Worm (Caenorhabditis elegans) whole organism, late embryonic: ENCODE data around the gene K08C7.1.
"Not testable (repeated sequence)": the region's sequence is repeated elsewhere in the genome, so short reads cannot be mapped to it uniquely, and the experiment has no call there.

Experiments used
- C38D4.7 ChIP-seq: fragments of 200-800 bp; sonication (Bioruptor generic); optimal IDR thresholded peaks from 2 replicates; lab custom pipeline; 2018; ENCODE audit warnings: mild to moderate bottlenecking, missing genetic modification characterization, moderate library complexity, missing compliant biosample characterization
- F13H6.1 ChIP-seq: sonication (generic microtip); optimal IDR thresholded peaks from 2 replicates; lab custom pipeline; 2016; ENCODE audit warnings: missing genetic modification characterization, missing compliant biosample characterization
- K02D7.2 ChIP-seq: sonication (generic microtip); optimal IDR thresholded peaks from 2 replicates; lab custom pipeline; 2017; ENCODE audit warnings: mild to moderate bottlenecking, missing genetic modification characterization, missing compliant biosample characterization
- K09A11.1 ChIP-seq: sonication (generic microtip); optimal IDR thresholded peaks from 2 replicates; lab custom pipeline; 2017; ENCODE audit warnings: antibody characterized with exemption, mild to moderate bottlenecking, missing genetic modification characterization, missing compliant biosample characterization; ENCODE audit not compliant: insufficient read depth
- T23F11.4 ChIP-seq: fragments of 200-800 bp; sonication (Bioruptor generic); optimal IDR thresholded peaks from 2 replicates; lab custom pipeline; 2018; ENCODE audit warnings: mild to moderate bottlenecking, missing genetic modification characterization, missing compliant biosample characterization
- Y22D7AL.16 ChIP-seq: sonication (generic microtip); optimal IDR thresholded peaks from 2 replicates; lab custom pipeline; 2016; ENCODE audit warnings: missing genetic modification characterization, missing compliant biosample characterization
- ahr-1 ChIP-seq: sonication (generic microtip); optimal IDR thresholded peaks from 2 replicates; lab custom pipeline; 2016; ENCODE audit warnings: missing genetic modification characterization, missing compliant biosample characterization
- ceh-14 ChIP-seq: sonication (generic microtip); optimal IDR thresholded peaks from 2 replicates; lab custom pipeline; 2016; ENCODE audit warnings: missing genotype, missing genetic modification characterization, missing compliant biosample characterization
- ceh-18 ChIP-seq: sonication (generic microtip); optimal IDR thresholded peaks from 2 replicates; lab custom pipeline; 2016; ENCODE audit warnings: missing genetic modification characterization, missing compliant biosample characterization
- ceh-19 ChIP-seq: fragments of 200-800 bp; sonication (Bioruptor generic); optimal IDR thresholded peaks from 2 replicates; lab custom pipeline; 2018; ENCODE audit warnings: mild to moderate bottlenecking, missing genetic modification characterization, missing compliant biosample characterization
- ceh-24 ChIP-seq: sonication (generic microtip); optimal IDR thresholded peaks from 2 replicates; lab custom pipeline; 2016; ENCODE audit warnings: mild to moderate bottlenecking, missing genetic modification characterization, missing compliant biosample characterization
- ceh-30 ChIP-seq: fragments of 150-350 bp; optimal IDR thresholded peaks from 2 replicates; lab custom pipeline; 2014; ENCODE audit warnings: missing biosample characterization, missing genetic modification characterization
- ceh-31 ChIP-seq: sonication (generic microtip); optimal IDR thresholded peaks from 2 replicates; lab custom pipeline; 2016; ENCODE audit warnings: missing genetic modification characterization, missing compliant biosample characterization
- ceh-48 ChIP-seq: sonication (generic microtip); optimal IDR thresholded peaks from 2 replicates; lab custom pipeline; 2016; ENCODE audit warnings: missing genetic modification characterization, inconsistent platforms, missing compliant biosample characterization
- dmd-4 ChIP-seq: sonication (generic microtip); optimal IDR thresholded peaks from 2 replicates; lab custom pipeline; 2016; ENCODE audit warnings: borderline replicate concordance, missing genetic modification characterization, missing compliant biosample characterization
- dve-1 ChIP-seq: sonication (generic microtip); optimal IDR thresholded peaks from 2 replicates; lab custom pipeline; 2017; ENCODE audit warnings: antibody characterized with exemption, mild to moderate bottlenecking, missing genetic modification characterization, missing compliant biosample characterization
- elt-2 ChIP-seq: sonication (generic microtip); optimal IDR thresholded peaks from 2 replicates; lab custom pipeline; 2016; ENCODE audit warnings: missing genetic modification reagents, missing genetic modification characterization, missing compliant biosample characterization
- elt-4 ChIP-seq: sonication (generic microtip); optimal IDR thresholded peaks from 2 replicates; lab custom pipeline; 2016; ENCODE audit warnings: missing genetic modification characterization, missing compliant biosample characterization
- ets-4 ChIP-seq: sonication (generic microtip); optimal IDR thresholded peaks from 2 replicates; lab custom pipeline; 2016; ENCODE audit warnings: missing genetic modification characterization, missing compliant biosample characterization
- eyg-1 ChIP-seq: sonication (generic microtip); optimal IDR thresholded peaks from 2 replicates; lab custom pipeline; 2016; ENCODE audit warnings: missing genotype, missing genetic modification characterization, missing compliant biosample characterization
- fkh-10 ChIP-seq: fragments of 150-350 bp; optimal IDR thresholded peaks from 2 replicates; lab custom pipeline; 2014; ENCODE audit warnings: missing biosample characterization, missing genetic modification reagents, missing genetic modification characterization
- gmeb-2 ChIP-seq: sonication (generic microtip); optimal IDR thresholded peaks from 2 replicates; lab custom pipeline; 2016; ENCODE audit warnings: missing genetic modification characterization, inconsistent platforms, missing compliant biosample characterization
- hlh-13 ChIP-seq: fragments of 200-800 bp; sonication (Bioruptor generic); optimal IDR thresholded peaks from 2 replicates; lab custom pipeline; 2018; ENCODE audit warnings: mild to moderate bottlenecking, missing genetic modification characterization, missing compliant biosample characterization
- hlh-15 ChIP-seq: sonication (generic microtip); optimal IDR thresholded peaks from 2 replicates; lab custom pipeline; 2016; ENCODE audit warnings: missing genetic modification characterization, missing compliant biosample characterization
- hlh-6 ChIP-seq: sonication (generic microtip); optimal IDR thresholded peaks from 2 replicates; lab custom pipeline; 2016; ENCODE audit warnings: missing genotype, missing genetic modification characterization, missing compliant biosample characterization
- hlh-8 ChIP-seq: sonication (generic microtip); optimal IDR thresholded peaks from 2 replicates; lab custom pipeline; 2016; ENCODE audit warnings: missing genotype, missing genetic modification characterization, missing compliant biosample characterization
- lin-11 ChIP-seq: fragments of 200-800 bp; sonication (Bioruptor generic); optimal IDR thresholded peaks from 2 replicates; lab custom pipeline; 2018; ENCODE audit warnings: mild to moderate bottlenecking, missing genetic modification characterization, missing compliant biosample characterization
- mec-3 ChIP-seq: sonication (generic microtip); optimal IDR thresholded peaks from 2 replicates; lab custom pipeline; 2016; ENCODE audit warnings: borderline replicate concordance, missing genetic modification characterization, missing compliant biosample characterization
- odd-2 ChIP-seq: sonication (generic microtip); optimal IDR thresholded peaks from 2 replicates; lab custom pipeline; 2017; ENCODE audit warnings: antibody characterized with exemption, mild to moderate bottlenecking, missing genetic modification characterization, missing compliant biosample characterization
- pag-3 ChIP-seq: sonication (generic microtip); optimal IDR thresholded peaks from 2 replicates; lab custom pipeline; 2016; ENCODE audit warnings: missing compliant biosample characterization, missing genetic modification characterization, borderline replicate concordance
- pat-9 ChIP-seq: fragments of 200-800 bp; sonication (Bioruptor generic); optimal IDR thresholded peaks from 2 replicates; lab custom pipeline; 2018; ENCODE audit warnings: mild to moderate bottlenecking, missing genetic modification characterization, moderate library complexity, missing compliant biosample characterization
- pha-4 ChIP-seq: fragments of 150-350 bp; optimal IDR thresholded peaks from 2 replicates; lab custom pipeline; 2018; ENCODE audit warnings: missing biosample characterization, missing genetic modification reagents, missing genetic modification characterization
- pros-1 ChIP-seq: fragments of 150-350 bp; optimal IDR thresholded peaks from 2 replicates; lab custom pipeline; 2014; ENCODE audit warnings: missing biosample characterization, missing genetic modification reagents, missing genetic modification characterization
- sox-2 ChIP-seq: fragments of 200-800 bp; sonication (Bioruptor generic); IDR thresholded peaks from 2 replicates; pipeline ENCODE4 v1.3.6; 2022; ENCODE audit warnings: missing genetic modification reagents, missing genetic modification characterization, missing compliant biosample characterization
- syd-9 ChIP-seq: sonication (generic microtip); optimal IDR thresholded peaks from 2 replicates; lab custom pipeline; 2016; ENCODE audit warnings: mild to moderate bottlenecking, missing genetic modification characterization, moderate library complexity, missing compliant biosample characterization
- tbx-2 ChIP-seq: sonication (generic microtip); optimal IDR thresholded peaks from 2 replicates; lab custom pipeline; 2016; ENCODE audit warnings: missing genetic modification characterization, missing compliant biosample characterization
- unc-55 ChIP-seq: sonication (generic microtip); optimal IDR thresholded peaks from 2 replicates; lab custom pipeline; 2017; ENCODE audit warnings: missing biosample characterization, missing genetic modification reagents, missing genetic modification characterization
- unc-86 ChIP-seq: sonication (generic microtip); optimal IDR thresholded peaks from 2 replicates; lab custom pipeline; 2016; ENCODE audit warnings: missing genetic modification characterization, missing compliant biosample characterization
- zip-5 ChIP-seq: sonication (generic microtip); optimal IDR thresholded peaks from 2 replicates; lab custom pipeline; 2016; ENCODE audit warnings: missing genetic modification characterization, missing compliant biosample characterization

Gene K08C7.1

DNA sequence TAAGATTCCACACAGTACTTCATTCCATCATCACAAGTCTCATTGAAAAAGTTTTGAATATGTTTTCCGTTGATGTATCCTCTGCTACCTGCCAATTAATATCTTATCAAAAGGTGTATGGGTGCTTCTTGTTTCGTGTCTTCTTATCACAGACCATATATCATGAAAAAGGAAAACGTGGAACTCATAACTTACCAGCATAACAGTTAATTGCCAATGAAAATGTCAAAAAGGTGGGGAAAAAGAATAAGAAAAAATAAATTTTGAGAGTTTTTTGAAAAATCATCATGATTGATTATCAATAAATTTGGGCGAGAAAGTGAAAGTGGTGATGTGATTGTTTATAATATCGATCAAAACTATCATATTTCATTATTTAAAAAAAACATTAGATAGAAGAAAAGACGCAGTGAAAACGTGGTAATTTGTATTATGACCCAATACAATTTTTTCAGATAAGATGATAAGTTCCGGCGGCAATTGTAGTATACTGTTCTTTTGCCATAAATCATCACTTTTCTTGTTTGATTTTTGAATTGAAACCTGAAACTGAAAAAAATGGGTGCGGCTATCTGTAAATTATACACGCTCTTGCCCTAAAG, 25.6 kb upstream of the K08C7.1 start, which contains the start of gene F56C4.4:
F56C4.4 (minus strand) TSS at position 315 of the 602 bp plus-strand sequence.
- TF ChIP-seq elt-2 (peak; percentile 48), lin-11 (tag; lab: Kevin White, UChicago) (no peak)
- TF ChIP-seq, all 69 proteins: peak for 1

ce11 chrIV:10636649-10637048, 20.0 kb upstream of the K08C7.1 start, which contains the start of gene F56C4.1:
F56C4.1 (plus strand) TSS chrIV:10636949.
- TF ChIP-seq ets-4, result no peak
- no peak for TF ChIP-seq T23F11.4
- no peak for TF ChIP-seq hlh-13 (GFP tag; lab: Kevin White, UChicago)
- TF ChIP-seq hlh-6 (tag; lab: Kevin White, UChicago), result no peak
- TF ChIP-seq pag-3 (tag; lab: Kevin White, UChicago), result no peak
- TF ChIP-seq ceh-19 (GFP tag; lab: Kevin White, UChicago), result no peak
- TF ChIP-seq eyg-1 (tag; lab: Kevin White, UChicago), result no peak
- TF ChIP-seq dve-1 (tag; lab: Kevin White, UChicago), result no peak
- no peak for TF ChIP-seq C38D4.7 (GFP tag; lab: Kevin White, UChicago)
- TF ChIP-seq ahr-1, result no peak
- no peak for TF ChIP-seq ceh-14 (tag; lab: Kevin White, UChicago)
- TF ChIP-seq pros-1, result no peak
- TF ChIP-seq ceh-18 (tag; lab: Kevin White, UChicago), result no peak

- no peak for TF ChIP-seq pha-4
- no peak for TF ChIP-seq eyg-1 (tag; lab: Kevin White, UChicago)
- no peak for TF ChIP-seq mec-3 (tag; lab: Kevin White, UChicago)
- no peak for TF ChIP-seq fkh-10 (GFP tag; lab: Kevin White, UChicago)
- TF ChIP-seq Y22D7AL.16 (tag; lab: Kevin White, UChicago), result no peak
- no peak for TF ChIP-seq zip-5 (tag; lab: Kevin White, UChicago)
- TF ChIP-seq odd-2 (tag; lab: Kevin White, UChicago), result no peak
- TF ChIP-seq dve-1 (tag; lab: Kevin White, UChicago), result no peak
- TF ChIP-seq F13H6.1 (tag; lab: Kevin White, UChicago), result no peak
- TF ChIP-seq sox-2 (GFP tag; lab: Robert Waterston, UW), result no peak
- TF ChIP-seq gmeb-2 (tag; lab: Kevin White, UChicago), result no peak
- TF ChIP-seq dmd-4 (tag; lab: Kevin White, UChicago), result no peak
- no peak for TF ChIP-seq hlh-15
- no peak for TF ChIP-seq ceh-24 (tag; lab: Kevin White, UChicago)
- no peak for TF ChIP-seq unc-86 (tag; lab: Kevin White, UChicago)
- no peak for TF ChIP-seq ceh-18 (tag; lab: Kevin White, UChicago)
- TF ChIP-seq K02D7.2, result no peak
These were observed 17.6 kb upstream of the K08C7.1 start, which contains the start of gene F56C4.2 for ce11 chrIV:10638977-10639376. F56C4.2 (plus strand) TSS chrIV:10639277.

DNA sequence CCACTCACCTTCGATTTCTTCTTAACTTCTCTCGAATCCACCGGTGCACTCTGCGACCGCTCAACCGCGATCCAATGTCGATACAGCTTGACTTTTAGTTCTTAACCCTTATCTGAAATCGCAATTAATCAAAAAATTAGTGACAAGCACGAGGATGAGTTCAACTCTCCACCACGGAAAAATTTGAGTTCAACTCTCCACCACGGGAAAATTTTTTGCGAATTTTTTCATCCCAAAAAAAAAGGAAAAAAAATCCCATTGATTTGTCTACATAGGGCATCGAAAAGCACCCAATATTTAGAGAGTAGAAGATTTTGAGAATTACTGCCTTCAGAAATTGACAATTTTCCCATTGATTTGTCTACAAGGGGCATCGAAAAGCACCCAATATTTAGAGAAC, 2.6 kb upstream of the K08C7.1 start, which contains the start of gene glb-19:
glb-19 (minus strand) TSS at position 101 of the 400 bp plus-strand sequence.
- TF ChIP-seq tbx-2; ceh-30 (tag; lab: Kevin White, UChicago); ceh-31 (tag; lab: Kevin White, UChicago): not testable (repeated sequence)

ce11 chrIV:10661072-10661471, 4.5 kb downstream of the K08C7.1 start:
- TF ChIP-seq syd-9 (tag; lab: Kevin White, UChicago), result no peak
- no peak for TF ChIP-seq dmd-4 (tag; lab: Kevin White, UChicago)
- no peak for TF ChIP-seq elt-4 (tag; lab: Kevin White, UChicago)
- TF ChIP-seq tbx-2, result no peak
- no peak for TF ChIP-seq Y22D7AL.16 (tag; lab: Kevin White, UChicago)
- no peak for TF ChIP-seq unc-55
- TF ChIP-seq ceh-14 (tag; lab: Kevin White, UChicago), result no peak
- TF ChIP-seq ceh-48 (tag; lab: Kevin White, UChicago), result no peak
- no peak for TF ChIP-seq zip-5 (tag; lab: Kevin White, UChicago)
- no peak for TF ChIP-seq hlh-6 (tag; lab: Kevin White, UChicago)
- no peak for TF ChIP-seq K09A11.1 (tag; lab: Kevin White, UChicago)
- no peak for TF ChIP-seq hlh-8 (tag; lab: Kevin White, UChicago)
- TF ChIP-seq pat-9 (tag; lab: Kevin White, UChicago), result no peak
- TF ChIP-seq ceh-19 (GFP tag; lab: Kevin White, UChicago), result no peak
- no peak for TF ChIP-seq F13H6.1 (tag; lab: Kevin White, UChicago)
